Worm (Caenorhabditis elegans) whole organism, L4 larva: ENCODE results near the gene col-129.
A peak's percentile ranks its signal among the peaks of the same experiment; 100 is the strongest.

Source experiments
- F37D6.2 ChIP-seq: sonication (generic microtip); optimal IDR thresholded peaks from 2 replicates; lab custom pipeline; 2016; ENCODE audit warnings: mild to moderate bottlenecking, missing genetic modification characterization, missing compliant biosample characterization
- T20F7.1 ChIP-seq: fragments of 200-800 bp; sonication (Bioruptor generic); optimal IDR thresholded peaks from 2 replicates; lab custom pipeline; 2018; ENCODE audit warnings: mild to moderate bottlenecking, missing genetic modification characterization, missing compliant biosample characterization
- Y48G9A.11 ChIP-seq: fragments of 200-800 bp; sonication (Bioruptor generic); IDR thresholded peaks from 2 replicates; pipeline ENCODE4 v1.3.6; 2022; ENCODE audit warnings: missing genetic modification reagents, missing genetic modification characterization, missing compliant biosample characterization
- aha-1 ChIP-seq: fragments of 150-350 bp; peaks from one replicate; lab custom pipeline; 2014; ENCODE audit warnings: missing biosample characterization, missing genetic modification characterization
- ama-1 ChIP-seq: fragments of 150-350 bp; optimal IDR thresholded peaks from 2 replicates; lab custom pipeline; 2014; ENCODE audit warnings: inconsistent platforms, mixed read lengths
- ceh-28 ChIP-seq: fragments of 150-350 bp; optimal IDR thresholded peaks from 2 replicates; lab custom pipeline; 2014; ENCODE audit warnings: missing biosample characterization, missing genetic modification reagents, missing genetic modification characterization
- ceh-44 ChIP-seq: fragments of 200-800 bp; sonication (Bioruptor generic); IDR thresholded peaks from 2 replicates; pipeline ENCODE4 v1.3.6; 2022; ENCODE audit warnings: missing genetic modification reagents, missing genetic modification characterization, missing compliant biosample characterization
- ces-1 ChIP-seq: fragments of 150-350 bp; sonication (generic microtip); optimal IDR thresholded peaks from 4 replicates; lab custom pipeline; 2014; ENCODE audit warnings: missing biosample characterization, missing genetic modification reagents, missing genetic modification characterization
- cey-2 ChIP-seq: sonication (generic microtip); optimal IDR thresholded peaks from 3 replicates; lab custom pipeline; 2017; ENCODE audit warnings: missing genetic modification characterization, mild to moderate bottlenecking, missing compliant biosample characterization, antibody characterized with exemption, borderline replicate concordance; ENCODE audit not compliant: insufficient read depth
- ctbp-1 ChIP-seq: fragments of 200-800 bp; sonication (Bioruptor generic); IDR thresholded peaks from 2 replicates; pipeline ENCODE4 v1.3.6; 2022; ENCODE audit warnings: missing genetic modification reagents, missing genetic modification characterization, missing compliant biosample characterization
- daf-12 ChIP-seq: fragments of 150-350 bp; optimal IDR thresholded peaks from 2 replicates; lab custom pipeline; 2014; ENCODE audit warnings: missing biosample characterization, missing genetic modification reagents, missing genetic modification characterization
- daf-16 ChIP-seq, 3 experiments: sonication (generic microtip); optimal IDR thresholded peaks; 2 replicates each; lab custom pipeline; 2016 to 2017; ENCODE audit warnings: missing genetic modification characterization in 3 of 3, missing genetic modification reagents in 3 of 3, mild to moderate bottlenecking in 2 of 3, missing compliant biosample characterization in 2 of 3, missing biosample characterization in 1 of 3, moderate library complexity in 1 of 3
- daf-19 ChIP-seq: fragments of 200-800 bp; sonication (Bioruptor generic); conservative IDR thresholded peaks from 2 replicates; pipeline ENCODE4 v1.3.6; 2022; ENCODE audit warnings: missing genetic modification characterization, missing compliant biosample characterization
- daf-8 ChIP-seq: fragments of 200-800 bp; sonication (Bioruptor generic); IDR thresholded peaks from 2 replicates; pipeline ENCODE4 v1.3.6; 2022; ENCODE audit warnings: missing genetic modification characterization, missing compliant biosample characterization
- dmd-6 ChIP-seq: fragments of 200-800 bp; sonication (Bioruptor generic); IDR thresholded peaks from 2 replicates; pipeline ENCODE4 v1.3.6; 2022; ENCODE audit warnings: missing genetic modification reagents, missing genetic modification characterization, missing compliant biosample characterization
- dmd-9 ChIP-seq: fragments of 200-800 bp; sonication (Bioruptor generic); IDR thresholded peaks from 2 replicates; pipeline ENCODE4 v1.3.6; 2022; ENCODE audit warnings: missing genetic modification reagents, missing genetic modification characterization, missing compliant biosample characterization
- dpl-1 ChIP-seq: fragments of 150-350 bp; optimal IDR thresholded peaks from 2 replicates; lab custom pipeline; 2014; ENCODE audit warnings: missing biosample characterization, missing genetic modification reagents, missing genetic modification characterization
- egl-43 ChIP-seq: fragments of 200-800 bp; sonication (Bioruptor generic); IDR thresholded peaks from 2 replicates; pipeline ENCODE4 v1.3.6; 2022; ENCODE audit warnings: missing genetic modification reagents, missing genetic modification characterization, missing compliant biosample characterization
- fkh-10 ChIP-seq: fragments of 150-350 bp; optimal IDR thresholded peaks from 2 replicates; lab custom pipeline; 2014; ENCODE audit warnings: missing biosample characterization, missing genetic modification reagents, missing genetic modification characterization
- fos-1 ChIP-seq: fragments of 150-350 bp; optimal IDR thresholded peaks from 2 replicates; lab custom pipeline; 2014; ENCODE audit warnings: missing biosample characterization, missing genetic modification characterization
- gei-8 ChIP-seq: fragments of 200-800 bp; sonication (Bioruptor generic); optimal IDR thresholded peaks from 2 replicates; lab custom pipeline; 2018; ENCODE audit warnings: mild to moderate bottlenecking, missing genetic modification characterization, missing compliant biosample characterization
- hif-1 ChIP-seq, 2 experiments: sonication (generic microtip); optimal IDR thresholded peaks; 2 replicates each; lab custom pipeline; 2016 to 2017; ENCODE audit warnings: missing compliant biosample characterization in 2 of 2, missing genetic modification characterization in 2 of 2, missing genetic modification reagents in 2 of 2, missing genotype in 2 of 2, mild to moderate bottlenecking in 1 of 2
- hlh-11 ChIP-seq: fragments of 200-800 bp; sonication (Bioruptor generic); optimal IDR thresholded peaks from 2 replicates; lab custom pipeline; 2018; ENCODE audit warnings: mild to moderate bottlenecking, missing genetic modification characterization, missing compliant biosample characterization
- hlh-30 ChIP-seq: sonication (generic microtip); optimal IDR thresholded peaks from 2 replicates; lab custom pipeline; 2017; ENCODE audit warnings: antibody characterized with exemption, mild to moderate bottlenecking, missing genetic modification characterization, missing compliant biosample characterization; ENCODE audit not compliant: insufficient read depth
- hmg-1.1 ChIP-seq: fragments of 200-800 bp; sonication (Bioruptor generic); IDR thresholded peaks from 2 replicates; pipeline ENCODE4 v1.3.6; 2022; ENCODE audit warnings: missing genetic modification reagents, missing genetic modification characterization, missing compliant biosample characterization
- lsy-2 ChIP-seq, 2 experiments: fragments of 150-350 bp in 1 of 2; sonication (generic microtip) in 1 of 2; optimal IDR thresholded peaks; 2 replicates each; lab custom pipeline; 2014 to 2017; ENCODE audit warnings: missing biosample characterization in 2 of 2, missing genetic modification characterization in 2 of 2
- madf-9 ChIP-seq: fragments of 200-800 bp; sonication (Bioruptor generic); conservative IDR thresholded peaks from 2 replicates; pipeline ENCODE4 v1.3.6; 2022; ENCODE audit warnings: missing genetic modification reagents, missing genetic modification characterization, missing compliant biosample characterization
- mdl-1 ChIP-seq, 2 experiments: fragments of 150-350 bp in 1 of 2; sonication (generic microtip) in 1 of 2; optimal IDR thresholded peaks; 2 replicates each; lab custom pipeline; 2014 to 2017; ENCODE audit warnings: missing biosample characterization in 2 of 2, missing genetic modification characterization in 2 of 2
- mep-1 ChIP-seq: fragments of 150-350 bp; sonication (generic microtip); optimal IDR thresholded peaks from 3 replicates; lab custom pipeline; 2014; ENCODE audit warnings: missing biosample characterization, missing genetic modification characterization
- mes-2 ChIP-seq: sonication (generic microtip); optimal IDR thresholded peaks from 2 replicates; lab custom pipeline; 2016; ENCODE audit warnings: missing genotype, mild to moderate bottlenecking, missing genetic modification characterization, missing compliant biosample characterization; ENCODE audit not compliant: poor library complexity, severe bottlenecking
- mxl-2 ChIP-seq: fragments of 200-800 bp; sonication (Bioruptor generic); conservative IDR thresholded peaks from 2 replicates; pipeline ENCODE4 v1.3.6; 2022; ENCODE audit warnings: missing genetic modification reagents, missing genetic modification characterization, missing compliant biosample characterization
- nhr-11 ChIP-seq: fragments of 150-350 bp; optimal IDR thresholded peaks from 2 replicates; lab custom pipeline; 2014; ENCODE audit warnings: missing biosample characterization, missing genetic modification characterization
- nhr-41 ChIP-seq: fragments of 200-800 bp; sonication (Bioruptor generic); IDR thresholded peaks from 2 replicates; pipeline ENCODE4 v1.3.6; 2022; ENCODE audit warnings: missing genetic modification reagents, missing genetic modification characterization, missing compliant biosample characterization
- pha-4 ChIP-seq, 2 experiments: fragments of 150-350 bp in 1 of 2; fragments of 200-800 bp in 1 of 2; sonication (Bioruptor generic) in 1 of 2; IDR thresholded peaks in 1 of 2; optimal IDR thresholded peaks in 1 of 2; 2 replicates each; pipeline versions ENCODE4 v1.3.6 to Lab custom; 2014 to 2022; ENCODE audit warnings: missing genetic modification characterization in 2 of 2, missing genetic modification reagents in 2 of 2, missing biosample characterization in 1 of 2, missing compliant biosample characterization in 1 of 2
- rbr-2 ChIP-seq: sonication (generic microtip); optimal IDR thresholded peaks from 2 replicates; lab custom pipeline; 2016; ENCODE audit warnings: missing genotype, missing genetic modification characterization, missing compliant biosample characterization
- spr-1 ChIP-seq: sonication (generic microtip); optimal IDR thresholded peaks from 2 replicates; lab custom pipeline; 2016; ENCODE audit warnings: mild to moderate bottlenecking, missing genetic modification characterization, missing compliant biosample characterization
- spr-3 ChIP-seq: fragments of 200-800 bp; sonication (Bioruptor generic); optimal IDR thresholded peaks from 2 replicates; lab custom pipeline; 2018; ENCODE audit warnings: mild to moderate bottlenecking, missing genetic modification characterization, missing compliant biosample characterization
- tag-97 ChIP-seq: fragments of 200-800 bp; sonication (Bioruptor generic); IDR thresholded peaks from 2 replicates; pipeline ENCODE4 v1.3.6; 2022; ENCODE audit warnings: missing genetic modification characterization, missing compliant biosample characterization
- unc-130 ChIP-seq: sonication (generic microtip); optimal IDR thresholded peaks from 2 replicates; lab custom pipeline; 2016; ENCODE audit warnings: missing genetic modification reagents, missing genetic modification characterization, missing compliant biosample characterization
- unc-62 ChIP-seq, 3 experiments: fragments of 150-350 bp in 1 of 3; sonication (generic microtip); optimal IDR thresholded peaks in 2 of 3; peaks in 1 of 3; 1 replicate in 1 of 3; 2 replicates in 2 of 3; lab custom pipeline; 2014 to 2017; ENCODE audit warnings: missing biosample characterization in 3 of 3, missing genetic modification characterization in 3 of 3, missing genetic modification reagents in 3 of 3, missing genotype in 1 of 3
- vab-7 ChIP-seq: fragments of 200-800 bp; sonication (Bioruptor generic); IDR thresholded peaks from 2 replicates; pipeline ENCODE4 v1.3.6; 2022; ENCODE audit warnings: missing genetic modification reagents, missing genetic modification characterization, missing compliant biosample characterization
- zfp-3 ChIP-seq: fragments of 200-800 bp; sonication (Bioruptor generic); conservative IDR thresholded peaks from 2 replicates; pipeline ENCODE4 v1.3.6; 2022; ENCODE audit warnings: missing genetic modification reagents, missing genetic modification characterization, missing compliant biosample characterization
- ztf-11 ChIP-seq: fragments of 150-350 bp; optimal IDR thresholded peaks from 2 replicates; lab custom pipeline; 2014; ENCODE audit warnings: missing biosample characterization, missing genetic modification characterization
- ztf-7 ChIP-seq: fragments of 150-350 bp; optimal IDR thresholded peaks from 2 replicates; lab custom pipeline; 2014; ENCODE audit warnings: missing biosample characterization, missing genetic modification characterization

col-129 gene

ce11 chrIV:12121076-12121475 is 10.8 kb upstream of the col-129 start, which contains the start of the genes ddb-1 and M18.6 (continued):
- TF ChIP-seq dmd-9, result no peak
- TF ChIP-seq, all 104 proteins: peak for 13

DNA sequence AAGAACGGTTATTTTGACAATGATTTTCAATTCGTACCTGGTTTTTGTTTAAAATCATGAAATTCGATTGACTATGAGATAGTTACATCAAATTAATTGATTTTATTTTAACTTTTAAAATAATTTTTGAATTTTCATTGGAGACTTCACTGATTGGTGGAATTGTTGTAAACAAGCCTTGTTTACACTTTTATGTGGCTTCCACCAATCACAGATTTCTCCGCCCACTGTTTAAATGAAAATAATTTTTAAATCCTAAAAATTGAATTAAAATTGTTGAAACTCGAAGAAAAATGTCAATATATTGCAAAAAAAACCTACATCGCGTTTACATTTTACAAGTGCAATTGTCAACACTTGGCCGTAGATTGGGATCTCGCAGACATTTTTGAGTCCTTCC is 10.3 kb upstream of the col-129 start:
- peak; percentile 79 for TF ChIP-seq aha-1 (tag; lab: Kevin White, UChicago)
- no peak for TF ChIP-seq pha-4 (GFP tag; IDR thresholded peaks at IDR 0.05; lab: Robert Waterston, UW)
- TF ChIP-seq pha-4 (tag; optimal IDR thresholded peaks at IDR 0.05; lab: Kevin White, UChicago), result no peak

DNA sequence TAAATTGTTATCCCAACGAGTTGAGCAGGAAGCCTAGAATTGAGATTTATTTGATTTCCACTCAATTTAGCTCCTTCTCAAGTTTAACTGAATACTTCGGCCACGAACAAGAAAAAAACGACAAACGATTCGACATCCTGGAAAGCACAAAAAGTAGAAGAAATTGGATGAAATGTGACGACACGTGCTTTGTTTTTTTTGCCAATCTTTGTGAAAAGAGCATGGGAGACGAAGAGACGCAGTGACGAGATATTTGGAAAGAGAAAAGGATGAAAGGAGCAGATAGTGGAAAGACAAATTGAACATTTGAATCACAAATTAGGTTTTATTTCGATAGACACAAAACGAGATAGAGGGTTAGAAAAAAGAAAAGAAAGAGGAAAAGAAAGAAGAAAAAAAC is 4.3 kb upstream of the col-129 start:
- TF ChIP-seq ces-1 (GFP tag; lab: Kevin White, UChicago) (peak; percentile 28), vab-7 (GFP tag; lab: Robert Waterston, UW) (no peak), egl-43 (GFP tag; lab: Robert Waterston, UW) (no peak), aha-1 (tag; lab: Kevin White, UChicago) (no peak), fos-1 (no peak), spr-3 (GFP tag; lab: Kevin White, UChicago) (no peak), rbr-2 (tag; lab: Kevin White, UChicago) (peak; percentile 6), ama-1 (peak; percentile 29), gei-8 (no peak), hmg-1.1 (GFP tag; lab: Robert Waterston, UW) (no peak), nhr-11 (tag; lab: Kevin White, UChicago) (no peak), daf-8 (GFP tag; lab: Robert Waterston, UW) (no peak), daf-12 (no peak), lsy-2 (tag; optimal IDR thresholded peaks at IDR 0.05; lab: Kevin White, UChicago) (peak in 1 of 2 experiments; percentile 32), madf-9 (GFP tag; lab: Robert Waterston, UW) (no peak), hif-1 (tag; optimal IDR thresholded peaks at IDR 0.05; lab: Kevin White, UChicago) (no peak), ztf-7 (no peak), T20F7.1 (GFP tag; lab: Kevin White, UChicago) (no peak), fkh-10 (GFP tag; lab: Kevin White, UChicago) (peak; percentile 50), hlh-30 (tag; lab: Kevin White, UChicago) (peak; percentile 34), nhr-41 (GFP tag; lab: Robert Waterston, UW) (no peak), mep-1 (peak; percentile 17), mdl-1 (tag; optimal IDR thresholded peaks at IDR 0.05; lab: Kevin White, UChicago) (peak in 1 of 2 experiments; percentile 24)
- TF ChIP-seq, all 104 proteins: peak for 8

- no peak for TF ChIP-seq daf-19 (GFP tag; lab: Robert Waterston, UW)
- TF ChIP-seq fkh-10 (GFP tag; lab: Kevin White, UChicago), result no peak
- peak; percentile 42 for TF ChIP-seq hlh-11 (tag; lab: Kevin White, UChicago)
- no peak for TF ChIP-seq unc-130 (GFP tag; lab: Kevin White, UChicago)
- TF ChIP-seq mxl-2 (GFP tag; lab: Robert Waterston, UW), result no peak
- TF ChIP-seq hlh-30 (tag; lab: Kevin White, UChicago), result peak; percentile 56
- no peak for TF ChIP-seq spr-1 (tag; lab: Kevin White, UChicago)
- TF ChIP-seq ctbp-1, result no peak
- TF ChIP-seq ceh-28 (tag; lab: Kevin White, UChicago), result no peak
- TF ChIP-seq hmg-1.1 (GFP tag; lab: Robert Waterston, UW), result no peak
- TF ChIP-seq daf-8 (GFP tag; lab: Robert Waterston, UW), result no peak
- no peak for TF ChIP-seq mes-2 (tag; lab: Kevin White, UChicago)
- no peak for TF ChIP-seq Y48G9A.11 (GFP tag; lab: Robert Waterston, UW)
- TF ChIP-seq F37D6.2, result no peak
- no peak for TF ChIP-seq zfp-3
- TF ChIP-seq dmd-6 (GFP tag; lab: Robert Waterston, UW), result no peak
- TF ChIP-seq tag-97 (GFP tag; lab: Robert Waterston, UW), result no peak
- peak in 1 of 2 experiments; percentile 10 for TF ChIP-seq unc-62 (GFP tag; optimal IDR thresholded peaks at IDR 0.05 in 1 of 2; lab: Kevin White, UChicago)
- no peak for TF ChIP-seq unc-62 (tag; optimal IDR thresholded peaks at IDR 0.05; lab: Kevin White, UChicago)
- TF ChIP-seq dpl-1 (GFP tag; lab: Kevin White, UChicago), result no peak
- no peak for TF ChIP-seq ztf-11 (tag; lab: Kevin White, UChicago)
- peak in 1 of 2 experiments; percentile 21 for TF ChIP-seq daf-16 (GFP tag; optimal IDR thresholded peaks at IDR 0.05; lab: Kevin White, UChicago)
- no peak for TF ChIP-seq daf-16 (tag; optimal IDR thresholded peaks at IDR 0.05; lab: Kevin White, UChicago)
- no peak for TF ChIP-seq cey-2
- TF ChIP-seq ceh-44 (GFP tag; lab: Robert Waterston, UW), result no peak
These were observed 2.8 kb upstream of the col-129 start for ce11 chrIV:12113056-12113455.
